Fruit fly (Drosophila melanogaster) whole organism, wandering third instar larva: ENCODE results near the gene Klp61F.

Experiments used
- Abd-B ChIP-seq: fragments of >200 bp; optimal IDR thresholded peaks from 2 replicates; lab custom pipeline; 2017; ENCODE audit warnings: missing biosample characterization, missing genetic modification characterization
- CG32264 ChIP-seq: fragments of 200-800 bp; sonication (Bioruptor generic); optimal IDR thresholded peaks from 2 replicates; lab custom pipeline; 2016; ENCODE audit warnings: missing biosample characterization, missing genetic modification characterization
- CG9705 ChIP-seq: fragments of 200-800 bp; sonication (Bioruptor generic); optimal IDR thresholded peaks from 2 replicates; lab custom pipeline; 2018; ENCODE audit warnings: missing biosample characterization, mild to moderate bottlenecking, missing genetic modification characterization
- CrebA ChIP-seq: fragments of 200-800 bp; sonication (Bioruptor generic); optimal IDR thresholded peaks from 2 replicates; lab custom pipeline; 2016; ENCODE audit warnings: missing biosample characterization, mild to moderate bottlenecking, missing genetic modification characterization, borderline replicate concordance
- Dfd ChIP-seq: fragments of >200 bp; optimal IDR thresholded peaks from 2 replicates; lab custom pipeline; 2017; ENCODE audit warnings: missing biosample characterization, missing genetic modification characterization
- Dif ChIP-seq: fragments of 200-275, 200-300 bp; sonication (Bioruptor generic); optimal IDR thresholded peaks from 2 replicates; lab custom pipeline; 2018; ENCODE audit warnings: missing biosample characterization, missing genetic modification characterization; ENCODE audit not compliant: partially characterized antibody
- GATAd ChIP-seq: sonication (Bioruptor generic); optimal IDR thresholded peaks from 2 replicates; lab custom pipeline; 2016; ENCODE audit warnings: missing biosample characterization, missing genetic modification characterization
- HLH106 ChIP-seq: fragments of 200-800 bp; optimal IDR thresholded peaks from 3 replicates; lab custom pipeline; 2019; ENCODE audit warnings: missing biosample characterization, mild to moderate bottlenecking, missing genetic modification characterization, moderate library complexity
- Hnf4 ChIP-seq: fragments of 200-800 bp; sonication (Bioruptor generic); optimal IDR thresholded peaks from 2 replicates; lab custom pipeline; 2016; ENCODE audit warnings: missing biosample characterization, mild to moderate bottlenecking, missing genetic modification characterization
- Hr78 ChIP-seq: fragments of >200 bp; optimal IDR thresholded peaks from 2 replicates; lab custom pipeline; 2017; ENCODE audit warnings: missing biosample characterization, missing genetic modification characterization
- Hr83 ChIP-seq: fragments of 200-300 bp; sonication (Bioruptor generic); optimal IDR thresholded peaks from 2 replicates; lab custom pipeline; 2016; ENCODE audit warnings: missing biosample characterization, mild to moderate bottlenecking, missing genetic modification characterization, moderate library complexity; ENCODE audit not compliant: poor library complexity, severe bottlenecking
- Jra ChIP-seq: sonication (Bioruptor generic); optimal IDR thresholded peaks from 2 replicates; lab custom pipeline; 2016; ENCODE audit warnings: missing biosample characterization, missing genetic modification characterization
- Mio ChIP-seq: sonication (Bioruptor generic); optimal IDR thresholded peaks from 2 replicates; lab custom pipeline; 2016; ENCODE audit warnings: missing biosample characterization, missing genetic modification characterization
- Myc ChIP-seq: fragments of >200 bp; optimal IDR thresholded peaks from 2 replicates; lab custom pipeline; 2017
- N ChIP-seq: fragments of >200 bp; optimal IDR thresholded peaks from 2 replicates; lab custom pipeline; 2018; ENCODE audit warnings: missing biosample characterization, missing external identifiers, missing genetic modification characterization
- OdsH ChIP-seq: fragments of 200-800 bp; sonication (Bioruptor generic); optimal IDR thresholded peaks from 2 replicates; lab custom pipeline; 2016; ENCODE audit warnings: missing biosample characterization, mild to moderate bottlenecking, missing genetic modification characterization
- Rel ChIP-seq, 2 experiments: fragments of 200-800 bp; sonication (Bioruptor generic) in 1 of 2; optimal IDR thresholded peaks; 2 replicates in 1 of 2; 3 replicates in 1 of 2; lab custom pipeline; 2016 to 2019; ENCODE audit warnings: mild to moderate bottlenecking in 2 of 2, missing biosample characterization in 2 of 2, missing genetic modification characterization in 2 of 2, moderate library complexity in 1 of 2
- Sp1 ChIP-seq: fragments of 200-800 bp; sonication (Bioruptor generic); optimal IDR thresholded peaks from 3 replicates; lab custom pipeline; 2019; ENCODE audit warnings: missing biosample characterization, mild to moderate bottlenecking, missing genetic modification characterization, moderate library complexity
- Vsx2 ChIP-seq: fragments of 200-300, 225-300 bp; sonication (Bioruptor generic); optimal IDR thresholded peaks from 2 replicates; lab custom pipeline; 2018; ENCODE audit warnings: missing biosample characterization, missing genetic modification characterization; ENCODE audit not compliant: partially characterized antibody
- br ChIP-seq: fragments of 200-800 bp; sonication (Bioruptor generic); optimal IDR thresholded peaks from 2 replicates; lab custom pipeline; 2016; ENCODE audit warnings: missing biosample characterization, missing genetic modification characterization
- brk ChIP-seq: fragments of 200-800 bp; sonication (Bioruptor generic); optimal IDR thresholded peaks from 2 replicates; lab custom pipeline; 2016; ENCODE audit warnings: missing biosample characterization, mild to moderate bottlenecking, missing genetic modification characterization
- dl ChIP-seq, 2 experiments: fragments of 175-275, 200-275 bp in 1 of 2; fragments of 200-275 bp in 1 of 2; sonication (Bioruptor generic); optimal IDR thresholded peaks; lab custom pipeline; 2018; ENCODE audit warnings: mild to moderate bottlenecking in 2 of 2, missing biosample characterization in 2 of 2, missing genetic modification characterization in 2 of 2, moderate library complexity in 2 of 2; ENCODE audit not compliant: partially characterized antibody in 2 of 2, insufficient read depth in 1 of 2
- dmrt93B ChIP-seq: fragments of 200-800 bp; sonication (Bioruptor generic); optimal IDR thresholded peaks from 2 replicates; lab custom pipeline; 2018; ENCODE audit warnings: missing biosample characterization, mild to moderate bottlenecking, missing genetic modification characterization
- dsf ChIP-seq: sonication (Bioruptor generic); optimal IDR thresholded peaks from 2 replicates; lab custom pipeline; 2016; ENCODE audit warnings: missing biosample characterization, missing genetic modification characterization, borderline replicate concordance
- ey ChIP-seq: fragments of 200-800 bp; sonication (Bioruptor generic); optimal IDR thresholded peaks from 2 replicates; lab custom pipeline; 2016; ENCODE audit warnings: missing biosample characterization, missing genetic modification characterization
- foxo ChIP-seq, 2 experiments: fragments of 200-800 bp; sonication (Bioruptor generic); optimal IDR thresholded peaks; 2 replicates in 1 of 2; 3 replicates in 1 of 2; lab custom pipeline; 2016 to 2017; ENCODE audit warnings: missing biosample characterization in 2 of 2, missing genetic modification characterization in 2 of 2
- fru ChIP-seq: fragments of 200-800 bp; sonication (Bioruptor generic); optimal IDR thresholded peaks from 3 replicates; lab custom pipeline; 2016; ENCODE audit warnings: missing biosample characterization, mild to moderate bottlenecking, missing genetic modification characterization
- h ChIP-seq: fragments of 200-800 bp; sonication (Bioruptor generic); optimal IDR thresholded peaks from 3 replicates; lab custom pipeline; 2016; ENCODE audit warnings: missing biosample characterization, mild to moderate bottlenecking, missing genetic modification characterization
- jim ChIP-seq: fragments of 175-275, 200-325 bp; sonication (Bioruptor generic); optimal IDR thresholded peaks from 2 replicates; lab custom pipeline; 2016; ENCODE audit warnings: missing biosample characterization, mild to moderate bottlenecking, missing genetic modification characterization
- lola ChIP-seq: fragments of >200 bp; optimal IDR thresholded peaks from 2 replicates; lab custom pipeline; 2017; ENCODE audit warnings: missing biosample characterization, missing genetic modification characterization
- pan ChIP-seq: fragments of >200 bp; optimal IDR thresholded peaks from 2 replicates; lab custom pipeline; 2017
- psq ChIP-seq: fragments of 200-800 bp; sonication (Bioruptor generic); optimal IDR thresholded peaks from 3 replicates; lab custom pipeline; 2017; ENCODE audit warnings: missing biosample characterization, mild to moderate bottlenecking, missing genetic modification characterization, moderate library complexity
- rgr ChIP-seq: fragments of 200-800 bp; sonication (Bioruptor generic); optimal IDR thresholded peaks from 3 replicates; lab custom pipeline; 2016; ENCODE audit warnings: missing biosample characterization, mild to moderate bottlenecking, missing genetic modification characterization
- sage ChIP-seq: fragments of 200-800 bp; sonication (Bioruptor generic); optimal IDR thresholded peaks from 2 replicates; lab custom pipeline; 2016; ENCODE audit warnings: missing biosample characterization, mild to moderate bottlenecking, missing genetic modification characterization
- sv ChIP-seq: fragments of 200-800 bp; sonication (Bioruptor generic); optimal IDR thresholded peaks from 3 replicates; lab custom pipeline; 2016; ENCODE audit warnings: missing biosample characterization, missing genetic modification characterization
- tai ChIP-seq: sonication (Bioruptor generic); optimal IDR thresholded peaks from 2 replicates; lab custom pipeline; 2016; ENCODE audit warnings: missing biosample characterization, missing genetic modification characterization
- usp ChIP-seq: fragments of >200 bp; optimal IDR thresholded peaks from 2 replicates; lab custom pipeline; 2017; ENCODE audit warnings: missing biosample characterization, missing genetic modification characterization
- woc ChIP-seq: sonication (Bioruptor generic); optimal IDR thresholded peaks from 2 replicates; lab custom pipeline; 2016; ENCODE audit warnings: missing biosample characterization, mild to moderate bottlenecking, missing genetic modification characterization

Klp61F gene

dm6 chr3L:1264998-1265397 lies 19.3 kb upstream of the Klp61F start:
- no peak for TF ChIP-seq Mio
- TF ChIP-seq HLH106 (tag; lab: Kevin White, UChicago): no peak
- peak; percentile 38 for TF ChIP-seq OdsH (GFP tag; lab: Kevin White, UChicago)
- peak; percentile 71 for TF ChIP-seq woc (GFP tag; lab: Kevin White, UChicago)
- TF ChIP-seq foxo (GFP tag; optimal IDR thresholded peaks at IDR 0.05; lab: Kevin White, UChicago): peak in 1 of 2 experiments; percentile 43
- no peak for TF ChIP-seq Myc
- no peak for TF ChIP-seq Dfd (GFP tag; lab: Kevin White, UChicago)
- TF ChIP-seq dmrt93B (GFP tag; lab: Kevin White, UChicago): peak; percentile 12
- TF ChIP-seq jim: no peak
- no peak for TF ChIP-seq CG32264
- TF ChIP-seq brk (GFP tag; lab: Kevin White, UChicago): no peak
- TF ChIP-seq Sp1: no peak
- TF ChIP-seq Hnf4 (GFP tag; lab: Kevin White, UChicago): peak; percentile 2
- TF ChIP-seq tai (GFP tag; lab: Kevin White, UChicago): no peak
- TF ChIP-seq Abd-B (GFP tag; lab: Kevin White, UChicago): no peak
- TF ChIP-seq sage (GFP tag; lab: Kevin White, UChicago): no peak
- TF ChIP-seq CG9705: no peak
- peak; percentile 34 for TF ChIP-seq fru
- TF ChIP-seq dsf (GFP tag; lab: Kevin White, UChicago): no peak
- TF ChIP-seq br (GFP tag; lab: Kevin White, UChicago): peak; percentile 42
- TF ChIP-seq Jra: no peak
- no peak for TF ChIP-seq N (GFP tag; lab: Kevin White, UChicago)
- no peak for TF ChIP-seq Dif (GFP tag; lab: Kevin White, UChicago)
- TF ChIP-seq pan (lab: Kevin White, UChicago): peak; percentile 25
- TF ChIP-seq psq (GFP tag; lab: Kevin White, UChicago): no peak
- TF ChIP-seq CrebA: no peak
- no peak for TF ChIP-seq Rel (GFP tag; optimal IDR thresholded peaks at IDR 0.05; lab: Kevin White, UChicago)
- TF ChIP-seq Rel (tag; optimal IDR thresholded peaks at IDR 0.05; lab: Kevin White, UChicago): no peak
- no peak for TF ChIP-seq dl (GFP tag; optimal IDR thresholded peaks at IDR 0.05; lab: Kevin White, UChicago; ENCODE audit: insufficient read depth in 1 of 2, partially characterized antibody in 2 of 2)
- TF ChIP-seq ey (GFP tag; lab: Kevin White, UChicago): peak; percentile 34
- TF ChIP-seq GATAd (GFP tag; lab: Kevin White, UChicago): no peak
- no peak for TF ChIP-seq Hr83 (GFP tag; lab: Kevin White, UChicago)
- TF ChIP-seq rgr: peak; percentile 23
- no peak for TF ChIP-seq sv (GFP tag; lab: Kevin White, UChicago)
- TF ChIP-seq usp (GFP tag; lab: Kevin White, UChicago): no peak
- no peak for TF ChIP-seq Hr78 (GFP tag; lab: Kevin White, UChicago)
- TF ChIP-seq Vsx2: no peak
- no peak for TF ChIP-seq lola
- TF ChIP-seq h (GFP tag; lab: Kevin White, UChicago): peak; percentile 71
- TF ChIP-seq, all 38 proteins: peak for 11

DNA sequence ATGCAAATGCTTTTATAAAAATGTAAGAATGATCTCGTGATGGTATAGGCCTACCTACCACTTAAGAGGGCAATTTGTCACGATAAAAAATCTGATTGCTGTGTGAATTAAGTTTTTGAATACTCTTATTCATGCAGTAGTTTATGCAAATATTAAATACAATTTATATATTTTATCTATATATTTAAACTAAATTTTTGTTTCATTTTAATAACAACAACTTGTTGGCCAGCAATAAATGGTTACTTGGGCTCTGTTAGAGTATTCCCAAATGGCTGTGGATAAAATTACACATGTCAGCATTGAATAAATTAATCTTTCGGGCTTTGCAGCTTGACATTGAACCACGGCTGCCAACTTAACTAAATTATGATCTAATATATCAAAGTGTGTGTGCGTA lies 12.8 kb upstream of the Klp61F start:
- TF ChIP-seq CG9705 (no peak), OdsH (GFP tag; lab: Kevin White, UChicago) (no peak)

dm6 chr3L:1256061-1256780 lies 10.5 kb upstream of the Klp61F start, which contains the start of gene tfc:
Gene tfc (plus strand): TSS chr3L:1256449.
- TF ChIP-seq CrebA: no peak
- no peak for TF ChIP-seq GATAd (GFP tag; lab: Kevin White, UChicago)
- TF ChIP-seq Rel (GFP tag; optimal IDR thresholded peaks at IDR 0.05; lab: Kevin White, UChicago): no peak
- peak; percentile 17 for TF ChIP-seq Rel (tag; optimal IDR thresholded peaks at IDR 0.05; lab: Kevin White, UChicago)
- TF ChIP-seq CG9705: no peak
- TF ChIP-seq brk (GFP tag; lab: Kevin White, UChicago): no peak
- no peak for TF ChIP-seq lola
- TF ChIP-seq woc (GFP tag; lab: Kevin White, UChicago): no peak
- TF ChIP-seq sage (GFP tag; lab: Kevin White, UChicago): no peak
- peak; percentile 43 for TF ChIP-seq Vsx2
- no peak for TF ChIP-seq sv (GFP tag; lab: Kevin White, UChicago)
- no peak for TF ChIP-seq ey (GFP tag; lab: Kevin White, UChicago)
- TF ChIP-seq psq (GFP tag; lab: Kevin White, UChicago): no peak
- no peak for TF ChIP-seq HLH106 (tag; lab: Kevin White, UChicago)
- TF ChIP-seq dsf (GFP tag; lab: Kevin White, UChicago): no peak
- no peak for TF ChIP-seq pan (lab: Kevin White, UChicago)
- TF ChIP-seq Mio: no peak
- no peak for TF ChIP-seq dl (GFP tag; optimal IDR thresholded peaks at IDR 0.05; lab: Kevin White, UChicago; ENCODE audit: insufficient read depth in 1 of 2, partially characterized antibody in 2 of 2)
- TF ChIP-seq Dif (GFP tag; lab: Kevin White, UChicago): peak; percentile 23
- TF ChIP-seq CG32264: no peak
- no peak for TF ChIP-seq Jra
- TF ChIP-seq h (GFP tag; lab: Kevin White, UChicago): peak; percentile 65
- TF ChIP-seq Hnf4 (GFP tag; lab: Kevin White, UChicago): no peak
- TF ChIP-seq Myc: no peak
- TF ChIP-seq usp (GFP tag; lab: Kevin White, UChicago): no peak
- no peak for TF ChIP-seq dmrt93B (GFP tag; lab: Kevin White, UChicago)
- TF ChIP-seq jim: peak; percentile 12
- TF ChIP-seq Hr78 (GFP tag; lab: Kevin White, UChicago): no peak
- TF ChIP-seq br (GFP tag; lab: Kevin White, UChicago): peak; percentile 7
- TF ChIP-seq fru: peak; percentile 35
- TF ChIP-seq Hr83 (GFP tag; lab: Kevin White, UChicago): peak; percentile 17
- TF ChIP-seq tai (GFP tag; lab: Kevin White, UChicago): no peak
- peak; percentile 15 for TF ChIP-seq Sp1
- TF ChIP-seq Dfd (GFP tag; lab: Kevin White, UChicago): no peak
- no peak for TF ChIP-seq N (GFP tag; lab: Kevin White, UChicago)
- TF ChIP-seq Abd-B (GFP tag; lab: Kevin White, UChicago): no peak
- TF ChIP-seq foxo (GFP tag; optimal IDR thresholded peaks at IDR 0.05; lab: Kevin White, UChicago): peak in 1 of 2 experiments; percentile 10
- TF ChIP-seq rgr: peak; percentile 9
